Fruit fly (Drosophila melanogaster): Measurements from ENCODE around the gene CG12617.
A peak's percentile ranks its signal among the peaks of the same experiment; 100 is the strongest.

The CG12617 gene

DNA sequence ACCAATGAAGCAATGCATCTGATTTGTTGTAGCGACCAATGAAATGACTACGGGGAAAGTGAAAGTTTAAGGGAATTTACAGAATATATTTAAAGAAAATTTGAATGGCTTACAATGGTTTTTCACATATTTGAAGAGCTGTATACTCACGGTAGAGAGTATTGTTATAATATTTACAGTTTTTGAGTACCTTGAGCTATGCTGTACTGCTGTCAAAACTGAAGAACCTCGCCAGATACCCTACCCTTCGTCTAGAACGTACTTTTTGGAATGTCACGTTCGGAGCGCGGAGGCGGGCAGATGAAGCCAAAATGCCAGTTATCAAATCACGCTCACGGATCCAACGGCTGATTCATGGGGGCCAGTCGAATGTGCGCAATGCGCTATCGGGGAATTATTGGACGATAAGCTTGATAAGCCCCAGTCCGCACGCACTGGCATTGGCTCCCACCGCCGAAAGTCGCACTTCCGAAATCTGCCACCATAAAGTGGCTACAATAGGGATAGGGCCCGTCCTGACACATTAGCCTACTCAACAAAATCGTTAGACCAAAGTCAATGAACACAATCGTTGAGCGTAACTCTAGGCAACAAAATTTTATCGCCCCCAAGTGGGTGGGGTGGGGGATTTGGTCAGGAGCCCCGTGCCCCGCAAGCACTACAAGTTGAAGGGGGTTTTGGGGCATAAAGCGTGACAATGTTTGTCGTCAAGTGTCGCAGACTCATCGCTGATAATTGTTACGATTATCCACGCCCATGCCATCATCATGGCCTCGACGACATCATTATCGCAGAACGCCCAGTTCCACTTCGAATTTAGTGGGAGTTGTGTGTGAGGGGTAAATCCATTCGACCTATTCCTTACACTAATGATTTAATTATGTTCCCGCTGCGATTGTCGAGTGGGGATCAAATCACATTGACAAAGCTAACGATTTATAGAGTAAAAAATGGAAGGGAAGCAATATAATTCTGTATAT is 29.6 kb upstream of the CG12617 start (continued):
- TF ChIP-seq Trl (optimal IDR thresholded peaks at IDR 0.05) (no peak), Trl (GFP tag; optimal IDR thresholded peaks at IDR 0.05) (no peak), CG10147 (GFP tag; optimal IDR thresholded peaks at IDR 0.05) (no peak), Camta (GFP tag; optimal IDR thresholded peaks at IDR 0.05) (no peak), CrebB (tag; optimal IDR thresholded peaks at IDR 0.05) (no peak), Vsx1 (GFP tag; optimal IDR thresholded peaks at IDR 0.05) (peak; percentile 90), chm (GFP tag; IDR thresholded peaks at IDR 0.05) (no peak), CG7987 (GFP tag; optimal IDR thresholded peaks at IDR 0.05) (peak; percentile 30), Med (GFP tag) (peak; percentile 65), HmgZ (tag; optimal IDR thresholded peaks at IDR 0.05) (no peak), CG1233 (GFP tag; optimal IDR thresholded peaks at IDR 0.05) (no peak), trh (GFP tag; optimal IDR thresholded peaks at IDR 0.05) (no peak), CG17568 (GFP tag; optimal IDR thresholded peaks at IDR 0.05) (no peak), CG2202 (tag; optimal IDR thresholded peaks at IDR 0.05) (no peak), so (GFP tag; IDR thresholded peaks at IDR 0.05) (no peak), mirr (GFP tag; optimal IDR thresholded peaks at IDR 0.05) (peak; percentile 83), bbx (GFP tag; IDR thresholded peaks at IDR 0.05; ENCODE audit: partially characterized antibody) (no peak), CG30403 (GFP tag; optimal IDR thresholded peaks at IDR 0.05) (peak; percentile 10), CG2116 (GFP tag; optimal IDR thresholded peaks at IDR 0.05) (no peak), Oli (tag; optimal IDR thresholded peaks at IDR 0.05) (no peak), dmrt99B (tag; optimal IDR thresholded peaks at IDR 0.05) (no peak), CG13894 (tag; optimal IDR thresholded peaks at IDR 0.05) (peak; percentile 42), Sox100B (GFP tag; optimal IDR thresholded peaks at IDR 0.05) (no peak), CG14667 (GFP tag; IDR thresholded peaks at IDR 0.05) (no peak), MTF-1 (GFP tag; optimal IDR thresholded peaks at IDR 0.05; ENCODE audit: borderline replicate concordance) (no peak), CG2120 (GFP tag; optimal IDR thresholded peaks at IDR 0.05) (peak; percentile 47), CG14860 (GFP tag; IDR thresholded peaks at IDR 0.05; ENCODE audit: partially characterized antibody) (no peak), CTCF (GFP tag; optimal IDR thresholded peaks at IDR 0.05) (no peak), Gsc (GFP tag; IDR thresholded peaks at IDR 0.05) (no peak), CG7839 (tag; optimal IDR thresholded peaks at IDR 0.05) (peak; percentile 19), CG10431 (GFP tag; optimal IDR thresholded peaks at IDR 0.05) (no peak), vnd (GFP tag; IDR thresholded peaks at IDR 0.05; ENCODE audit: partially characterized antibody) (peak; percentile 51; the same call in 1 of the 3 replicates), Lhr (GFP tag; optimal IDR thresholded peaks at IDR 0.05) (no peak), gt (GFP tag; IDR thresholded peaks at IDR 0.05) (no peak), fd102C (GFP tag; optimal IDR thresholded peaks at IDR 0.05) (no peak), run (tag; optimal IDR thresholded peaks at IDR 0.05) (no peak), org-1 (GFP tag; optimal IDR thresholded peaks at IDR 0.05) (no peak), CG6689 (GFP tag; IDR thresholded peaks at IDR 0.05) (no peak), lov (optimal IDR thresholded peaks at IDR 0.05) (no peak), lov (GFP tag; IDR thresholded peaks at IDR 0.05) (no peak), Hr51 (GFP tag; optimal IDR thresholded peaks at IDR 0.05) (peak in 1 of 2 experiments; percentile 15), Dip2 (GFP tag; IDR thresholded peaks at IDR 0.05) (no peak), CG7963 (GFP tag; IDR thresholded peaks at IDR 0.05; ENCODE audit: partially characterized antibody) (no peak), Ptx1 (GFP tag; IDR thresholded peaks at IDR 0.05) (peak; percentile 30; the same call in 1 of the 2 replicates), H15 (GFP tag; IDR thresholded peaks at IDR 0.05) (0 out of 3 replicates have a peak, but pooled peaks have one; percentile 15), ab (GFP tag; optimal IDR thresholded peaks at IDR 0.05) (no peak), CG6791 (GFP tag; IDR thresholded peaks at IDR 0.05; ENCODE audit: partially characterized antibody) (no peak)
